Worm (Caenorhabditis elegans): ENCODE data around the gene K03A11.4.
A peak's percentile ranks its signal among the peaks of the same experiment; 100 is the strongest.

K03A11.4 gene

ce11 chrX:13088539-13088938 lies 10.6 kb downstream of the K03A11.4 start:
- TF ChIP-seq elt-3 (tag; optimal IDR thresholded peaks at IDR 0.05) (no peak), cnd-1 (tag; optimal IDR thresholded peaks at IDR 0.05) (no peak), hlh-1 (tag; optimal IDR thresholded peaks at IDR 0.05) (no peak), unc-39 (tag; optimal IDR thresholded peaks at IDR 0.05) (no peak), ceh-43 (GFP tag; optimal IDR thresholded peaks at IDR 0.05) (no peak), snpc-4 (tag; optimal IDR thresholded peaks at IDR 0.05) (no peak), tbx-8 (GFP tag; optimal IDR thresholded peaks at IDR 0.05) (no peak), nhr-2 (tag; optimal IDR thresholded peaks at IDR 0.05) (no peak), lin-32 (GFP tag; optimal IDR thresholded peaks at IDR 0.05) (no peak), mls-2 (tag; optimal IDR thresholded peaks at IDR 0.05) (no peak), pha-4 (tag; optimal IDR thresholded peaks at IDR 0.05) (no peak), ceh-83 (GFP tag; optimal IDR thresholded peaks at IDR 0.05) (no peak), ces-1 (GFP tag; optimal IDR thresholded peaks at IDR 0.05) (no peak), bed-3 (GFP tag; optimal IDR thresholded peaks at IDR 0.05) (no peak)

ce11 chrX:13090665-13091064 lies 12.7 kb downstream of the K03A11.4 start, which contains the start of gene R03G8.3:
TSS of gene R03G8.3 (plus strand) at chrX:13090965.
- TF ChIP-seq unc-39 (tag; optimal IDR thresholded peaks at IDR 0.05) = no peak
- no peak for TF ChIP-seq hlh-1 (tag; optimal IDR thresholded peaks at IDR 0.05)
- no peak for TF ChIP-seq sptf-1 (tag; optimal IDR thresholded peaks at IDR 0.05)
- no peak for TF ChIP-seq M03D4.4 (tag; optimal IDR thresholded peaks at IDR 0.05)
- no peak for TF ChIP-seq ztf-11 (tag; optimal IDR thresholded peaks at IDR 0.05)
- TF ChIP-seq unc-62 (GFP tag; optimal IDR thresholded peaks at IDR 0.05) = no peak
- TF ChIP-seq drap-1 (GFP tag; optimal IDR thresholded peaks at IDR 0.05) = no peak
- TF ChIP-seq nhr-237 (tag; optimal IDR thresholded peaks at IDR 0.05) = no peak
- no peak for TF ChIP-seq cnd-1 (tag; optimal IDR thresholded peaks at IDR 0.05)
- no peak for TF ChIP-seq nhr-2 (tag; optimal IDR thresholded peaks at IDR 0.05)
- TF ChIP-seq sem-2 (GFP tag; optimal IDR thresholded peaks at IDR 0.05) = no peak
- no peak for TF ChIP-seq mab-5 (tag; optimal IDR thresholded peaks at IDR 0.05)
- TF ChIP-seq elt-3 (tag; optimal IDR thresholded peaks at IDR 0.05) = no peak
- TF ChIP-seq zip-8 (tag; optimal IDR thresholded peaks at IDR 0.05) = no peak

- TF ChIP-seq cnd-1 (tag; optimal IDR thresholded peaks at IDR 0.05) = no peak
- no peak for TF ChIP-seq ztf-11 (tag; optimal IDR thresholded peaks at IDR 0.05)
- no peak for TF ChIP-seq nhr-2 (tag; optimal IDR thresholded peaks at IDR 0.05)
- no peak for TF ChIP-seq ceh-39 (tag; optimal IDR thresholded peaks at IDR 0.05)
- no peak for TF ChIP-seq ham-2 (GFP tag; optimal IDR thresholded peaks at IDR 0.05)
- TF ChIP-seq ceh-83 (GFP tag; optimal IDR thresholded peaks at IDR 0.05) = no peak
- TF ChIP-seq lin-13 (tag; optimal IDR thresholded peaks at IDR 0.05) = no peak
- no peak for TF ChIP-seq M03D4.4 (tag; optimal IDR thresholded peaks at IDR 0.05)
- no peak for TF ChIP-seq nhr-237 (tag; optimal IDR thresholded peaks at IDR 0.05)
- no peak for TF ChIP-seq mab-5 (tag; optimal IDR thresholded peaks at IDR 0.05)
- no peak for TF ChIP-seq sem-2 (GFP tag; optimal IDR thresholded peaks at IDR 0.05)
- no peak for TF ChIP-seq drap-1 (GFP tag; optimal IDR thresholded peaks at IDR 0.05)
- TF ChIP-seq elt-1 (tag; optimal IDR thresholded peaks at IDR 0.05; ENCODE audit: borderline replicate concordance, insufficient read depth) = no peak
Observed at ce11 chrX:13091199-13091598, 13.2 kb downstream of the K03A11.4 start.

ce11 chrX:13100410-13100809 lies 22.4 kb downstream of the K03A11.4 start, which contains the start of gene R03G8.6:
TSS of gene R03G8.6 (minus strand) at chrX:13100510.
- no peak for TF ChIP-seq ceh-39 (tag; optimal IDR thresholded peaks at IDR 0.05)

- no peak for TF ChIP-seq pha-4 (tag; optimal IDR thresholded peaks at IDR 0.05)
- no peak for TF ChIP-seq blmp-1 (tag; optimal IDR thresholded peaks at IDR 0.05)
- no peak for TF ChIP-seq bed-3 (GFP tag; optimal IDR thresholded peaks at IDR 0.05)
- TF ChIP-seq ham-2 (GFP tag; optimal IDR thresholded peaks at IDR 0.05) = no peak
- TF ChIP-seq lin-13 (tag; optimal IDR thresholded peaks at IDR 0.05) = no peak
- no peak for TF ChIP-seq zip-8 (tag; optimal IDR thresholded peaks at IDR 0.05)
- no peak for TF ChIP-seq lin-32 (GFP tag; optimal IDR thresholded peaks at IDR 0.05)
- TF ChIP-seq snpc-4 (tag; optimal IDR thresholded peaks at IDR 0.05) = no peak
- no peak for TF ChIP-seq nhr-76 (tag; optimal IDR thresholded peaks at IDR 0.05)
- TF ChIP-seq nhr-28 (tag; optimal IDR thresholded peaks at IDR 0.05) = no peak
Observed at ce11 chrX:13102838-13103237, 24.9 kb downstream of the K03A11.4 start.

ce11 chrX:13104966-13105365 lies 27.0 kb downstream of the K03A11.4 start, which contains the start of gene F17H10.1:
TSS of gene F17H10.1 (plus strand) at chrX:13105241.
- peak; percentile 53 for TF ChIP-seq ceh-83 (GFP tag; optimal IDR thresholded peaks at IDR 0.05)
- TF ChIP-seq elt-3 (tag; optimal IDR thresholded peaks at IDR 0.05) = peak; percentile 48
- peak; percentile 14 for TF ChIP-seq nhr-2 (tag; optimal IDR thresholded peaks at IDR 0.05)
- no peak for TF ChIP-seq sptf-1 (tag; optimal IDR thresholded peaks at IDR 0.05)
- TF ChIP-seq lin-13 (tag; optimal IDR thresholded peaks at IDR 0.05) = peak; percentile 23

Measured in whole organism, mixed stage, embryonic.